Fruit fly (Drosophila melanogaster) whole organism, prepupa: ENCODE data around the gene Mct1.

ENCODE experiments used
- CG10669 ChIP-seq: fragments of 200-800 bp; sonication (Bioruptor generic); optimal IDR thresholded peaks from 3 replicates; lab custom pipeline; 2018; ENCODE audit warnings: missing biosample characterization, mild to moderate bottlenecking, missing genetic modification characterization, moderate library complexity
- CG11762 ChIP-seq: fragments of 200-800 bp; sonication (Bioruptor generic); optimal IDR thresholded peaks from 3 replicates; lab custom pipeline; 2016; ENCODE audit warnings: missing biosample characterization, missing genetic modification characterization; ENCODE audit not compliant: insufficient read depth
- CG11902 ChIP-seq: fragments of 200-800 bp; sonication (Bioruptor generic); optimal IDR thresholded peaks from 3 replicates; lab custom pipeline; 2016; ENCODE audit warnings: missing biosample characterization, missing genetic modification characterization
- CG16779 ChIP-seq: fragments of 200-800 bp; sonication (Bioruptor generic); optimal IDR thresholded peaks from 3 replicates; lab custom pipeline; 2017; ENCODE audit warnings: missing biosample characterization, mild to moderate bottlenecking, missing genetic modification characterization
- CG31627 ChIP-seq: fragments of 200-800 bp; sonication (Bioruptor generic); optimal IDR thresholded peaks from 3 replicates; lab custom pipeline; 2016; ENCODE audit warnings: missing biosample characterization, missing genetic modification characterization
- CG34406 ChIP-seq: fragments of 200-800 bp; sonication (Bioruptor generic); optimal IDR thresholded peaks from 3 replicates; lab custom pipeline; 2016; ENCODE audit warnings: missing biosample characterization, missing genetic modification characterization
- CG3919 ChIP-seq: fragments of 200-800 bp; sonication (Bioruptor generic); optimal IDR thresholded peaks from 3 replicates; lab custom pipeline; 2016; ENCODE audit warnings: missing biosample characterization, missing genetic modification characterization
- CG4318 ChIP-seq: fragments of 200-800 bp; sonication (Bioruptor generic); optimal IDR thresholded peaks from 3 replicates; lab custom pipeline; 2017; ENCODE audit warnings: missing biosample characterization, mild to moderate bottlenecking, missing genetic modification characterization
- CG6163 ChIP-seq: fragments of 200-800 bp; sonication (Bioruptor generic); IDR thresholded peaks from 3 replicates; pipeline ENCODE4 v1.3.6; 2022; ENCODE audit warnings: missing biosample characterization, missing genetic modification characterization
- CG6276 ChIP-seq: fragments of 200-800 bp; sonication (Bioruptor generic); optimal IDR thresholded peaks from 2 replicates; lab custom pipeline; 2017; ENCODE audit warnings: missing biosample characterization, mild to moderate bottlenecking, missing genetic modification characterization
- CG6792 ChIP-seq: fragments of 200-800 bp; sonication (Bioruptor generic); optimal IDR thresholded peaks from 3 replicates; lab custom pipeline; 2016; ENCODE audit warnings: missing biosample characterization, missing genetic modification characterization
- CG6808 ChIP-seq: fragments of 200-800 bp; sonication (Bioruptor generic); optimal IDR thresholded peaks from 3 replicates; lab custom pipeline; 2017; ENCODE audit warnings: missing biosample characterization, missing genetic modification characterization, mild to moderate bottlenecking, moderate library complexity, missing genetic modification reagents
- CG6854 ChIP-seq: fragments of 200-800 bp; sonication (Bioruptor generic); optimal IDR thresholded peaks from 2 replicates; lab custom pipeline; 2017; ENCODE audit warnings: missing biosample characterization, mild to moderate bottlenecking, missing genetic modification characterization
- CG7368 ChIP-seq: fragments of 200-800 bp; sonication (Bioruptor generic); optimal IDR thresholded peaks from 3 replicates; lab custom pipeline; 2016; ENCODE audit warnings: missing biosample characterization, missing genetic modification characterization
- CG8319 ChIP-seq: fragments of 200-800 bp; sonication (Bioruptor generic); optimal IDR thresholded peaks from 3 replicates; lab custom pipeline; 2016; ENCODE audit warnings: missing biosample characterization, missing genetic modification characterization
- CG9139 ChIP-seq: fragments of 200-800 bp; sonication (Bioruptor generic); optimal IDR thresholded peaks from 3 replicates; lab custom pipeline; 2017; ENCODE audit warnings: missing biosample characterization, mild to moderate bottlenecking, missing genetic modification characterization
- Eip75B ChIP-seq: fragments of 200-800 bp; sonication (Bioruptor generic); optimal IDR thresholded peaks from 3 replicates; lab custom pipeline; 2016; ENCODE audit warnings: missing biosample characterization, missing genetic modification characterization
- Ets21C ChIP-seq: fragments of 200-800 bp; sonication (Bioruptor generic); optimal IDR thresholded peaks from 3 replicates; lab custom pipeline; 2016; ENCODE audit warnings: missing biosample characterization, missing genetic modification characterization
- Hr38 ChIP-seq: sonication (Bioruptor generic); optimal IDR thresholded peaks from 2 replicates; lab custom pipeline; 2016; ENCODE audit warnings: missing biosample characterization, missing genetic modification characterization
- Hr39 ChIP-seq: fragments of 200-800 bp; sonication (Bioruptor generic); optimal IDR thresholded peaks from 2 replicates; lab custom pipeline; 2016; ENCODE audit warnings: missing biosample characterization, missing genetic modification characterization
- Sox102F ChIP-seq: fragments of 200-800 bp; sonication (Bioruptor generic); optimal IDR thresholded peaks from 2 replicates; lab custom pipeline; 2016; ENCODE audit warnings: missing biosample characterization, mild to moderate bottlenecking, missing genetic modification characterization
- Sox14 ChIP-seq: fragments of 200-800 bp; sonication (Bioruptor generic); optimal IDR thresholded peaks from 3 replicates; lab custom pipeline; 2016; ENCODE audit warnings: missing biosample characterization, missing genetic modification characterization
- Sox15 ChIP-seq: fragments of 200-800 bp; sonication (Bioruptor generic); optimal IDR thresholded peaks from 3 replicates; lab custom pipeline; 2016; ENCODE audit warnings: missing biosample characterization, missing genetic modification characterization
- achi ChIP-seq: fragments of 200-800 bp; sonication (Bioruptor generic); optimal IDR thresholded peaks from 3 replicates; lab custom pipeline; 2016; ENCODE audit warnings: missing biosample characterization, missing genetic modification characterization
- cyc ChIP-seq: fragments of 200-800 bp; sonication (Bioruptor generic); optimal IDR thresholded peaks from 3 replicates; lab custom pipeline; 2016; ENCODE audit warnings: missing biosample characterization, missing genetic modification characterization
- dsx ChIP-seq: fragments of 200-800 bp; optimal IDR thresholded peaks from 3 replicates; lab custom pipeline; 2019; ENCODE audit warnings: missing biosample characterization, mild to moderate bottlenecking, missing genetic modification characterization, moderate library complexity; ENCODE audit not compliant: poor library complexity, severe bottlenecking
- eg ChIP-seq: fragments of 200-800 bp; sonication (Bioruptor generic); IDR thresholded peaks from 3 replicates; pipeline ENCODE4 v1.3.6; 2022; ENCODE audit warnings: missing biosample characterization, missing genetic modification characterization
- fd59A ChIP-seq: fragments of 200-800 bp; sonication (Bioruptor generic); optimal IDR thresholded peaks from 2 replicates; lab custom pipeline; 2017; ENCODE audit warnings: missing biosample characterization, mild to moderate bottlenecking, missing genetic modification characterization, missing genetic modification reagents
- fkh ChIP-seq: fragments of 200-800 bp; sonication (Bioruptor generic); optimal IDR thresholded peaks from 3 replicates; lab custom pipeline; 2017; ENCODE audit warnings: missing biosample characterization, mild to moderate bottlenecking, missing genetic modification characterization, moderate library complexity
- lz ChIP-seq: fragments of 200-800 bp; sonication (Bioruptor generic); optimal IDR thresholded peaks from 3 replicates; lab custom pipeline; 2016; ENCODE audit warnings: missing biosample characterization, missing genetic modification characterization
- net ChIP-seq: fragments of 200-800 bp; sonication (Bioruptor generic); optimal IDR thresholded peaks from 3 replicates; lab custom pipeline; 2016; ENCODE audit warnings: missing biosample characterization, missing genetic modification characterization
- pdm3 ChIP-seq: fragments of 200-800 bp; sonication (Bioruptor generic); optimal IDR thresholded peaks from 3 replicates; lab custom pipeline; 2016; ENCODE audit warnings: missing biosample characterization, missing genetic modification characterization
- spab ChIP-seq: fragments of 200-800 bp; sonication (Bioruptor generic); optimal IDR thresholded peaks from 2 replicates; lab custom pipeline; 2017; ENCODE audit warnings: missing biosample characterization, mild to moderate bottlenecking, missing genetic modification characterization, missing genetic modification reagents
- ss ChIP-seq, 2 experiments: fragments of 200-800 bp; sonication (Bioruptor generic); optimal IDR thresholded peaks; 2 replicates in 1 of 2; 3 replicates in 1 of 2; lab custom pipeline; 2017 to 2018; ENCODE audit warnings: mild to moderate bottlenecking in 2 of 2, missing biosample characterization in 2 of 2, missing genetic modification characterization in 2 of 2, moderate library complexity in 1 of 2
- svp ChIP-seq: fragments of 200-800 bp; sonication (Bioruptor generic); peaks from one replicate; lab custom pipeline; 2016; ENCODE audit warnings: missing biosample characterization, missing genetic modification characterization
- topi ChIP-seq: fragments of 200-800 bp; sonication (Bioruptor generic); optimal IDR thresholded peaks from 3 replicates; lab custom pipeline; 2016; ENCODE audit warnings: missing biosample characterization, missing genetic modification characterization
- vri ChIP-seq: fragments of 200-800 bp; sonication (Bioruptor generic); optimal IDR thresholded peaks from 3 replicates; lab custom pipeline; 2016; ENCODE audit warnings: missing biosample characterization, mild to moderate bottlenecking, missing genetic modification characterization

The Mct1 gene

dm6 chrX:2241842-2242241 lies 52.9 kb downstream of the Mct1 start, which contains the start of gene kz:
TSS of gene kz (minus strand) at chrX:2242035.
- TF ChIP-seq Sox102F (GFP tag; lab: Kevin White, UChicago) = no peak
- TF ChIP-seq Sox14 (GFP tag; lab: Kevin White, UChicago) = no peak
- TF ChIP-seq CG6854 (GFP tag; lab: Kevin White, UChicago) = no peak
- TF ChIP-seq CG6163 (GFP tag; lab: Robert Waterston, UW) = no peak
- no peak for TF ChIP-seq spab (GFP tag; lab: Kevin White, UChicago)
- no peak for TF ChIP-seq CG9139 (GFP tag; lab: Kevin White, UChicago)
- TF ChIP-seq, all 60 proteins: peak for 0

dm6 chrX:2242897-2243296 lies 53.9 kb downstream of the Mct1 start:
- TF ChIP-seq pdm3 = no peak
- no peak for TF ChIP-seq CG11902 (GFP tag; lab: Kevin White, UChicago)
- no peak for TF ChIP-seq Hr38 (GFP tag; lab: Kevin White, UChicago)
- TF ChIP-seq CG6808 (GFP tag; lab: Kevin White, UChicago) = no peak
- no peak for TF ChIP-seq vri (GFP tag; lab: Kevin White, UChicago)

dm6 chrX:2244753-2245152 lies 55.8 kb downstream of the Mct1 start:
- TF ChIP-seq eg = no peak
- TF ChIP-seq pdm3 = no peak
- TF ChIP-seq Sox14 (GFP tag; lab: Kevin White, UChicago) = no peak
- TF ChIP-seq CG6792 (GFP tag; lab: Kevin White, UChicago) = no peak
- no peak for TF ChIP-seq Hr39 (GFP tag; lab: Kevin White, UChicago)
- no peak for TF ChIP-seq CG10669 (GFP tag; lab: Kevin White, UChicago)
- TF ChIP-seq CG11762 = no peak
- no peak for TF ChIP-seq CG4318 (GFP tag; lab: Kevin White, UChicago)
- TF ChIP-seq achi = no peak
- TF ChIP-seq CG6808 (GFP tag; lab: Kevin White, UChicago) = no peak
- TF ChIP-seq CG7368 (GFP tag; lab: Kevin White, UChicago) = no peak
- no peak for TF ChIP-seq Hr38 (GFP tag; lab: Kevin White, UChicago)
- TF ChIP-seq CG16779 (tag; lab: Kevin White, UChicago) = no peak
- TF ChIP-seq ss (GFP tag; optimal IDR thresholded peaks at IDR 0.05; lab: Kevin White, UChicago) = no peak
- no peak for TF ChIP-seq Ets21C (GFP tag; lab: Kevin White, UChicago)
- no peak for TF ChIP-seq cyc (GFP tag; lab: Kevin White, UChicago)
- TF ChIP-seq, all 60 proteins: peak for 0

dm6 chrX:2245931-2246330 lies 56.9 kb downstream of the Mct1 start, which contains the start of gene Or2a:
TSS of gene Or2a (plus strand) at chrX:2246231.
- TF ChIP-seq topi (GFP tag; lab: Kevin White, UChicago) = no peak
- no peak for TF ChIP-seq svp
- TF ChIP-seq CG6163 (GFP tag; lab: Robert Waterston, UW) = no peak
- TF ChIP-seq CG6854 (GFP tag; lab: Kevin White, UChicago) = no peak
- no peak for TF ChIP-seq lz (GFP tag; lab: Kevin White, UChicago)
- TF ChIP-seq Eip75B = no peak
- TF ChIP-seq CG6276 (GFP tag; lab: Kevin White, UChicago) = no peak
- TF ChIP-seq fd59A (GFP tag; lab: Kevin White, UChicago) = no peak
- no peak for TF ChIP-seq fkh (GFP tag; lab: Kevin White, UChicago)
- no peak for TF ChIP-seq CG8319 (GFP tag; lab: Kevin White, UChicago)
- TF ChIP-seq dsx = no peak
- no peak for TF ChIP-seq CG3919
- TF ChIP-seq CG31627 (GFP tag; lab: Kevin White, UChicago) = no peak
- TF ChIP-seq CG11902 (GFP tag; lab: Kevin White, UChicago) = no peak
- no peak for TF ChIP-seq CG34406 (GFP tag; lab: Kevin White, UChicago)
- TF ChIP-seq CG16779 (tag; lab: Kevin White, UChicago) = no peak
- no peak for TF ChIP-seq net (GFP tag; lab: Kevin White, UChicago)
- no peak for TF ChIP-seq Sox15 (GFP tag; lab: Kevin White, UChicago)
- TF ChIP-seq Hr38 (GFP tag; lab: Kevin White, UChicago) = no peak
- TF ChIP-seq, all 60 proteins: peak for 0
